Worm (Caenorhabditis elegans) whole organism, L1 larva: ENCODE results near the gene eri-12.

Source experiments
- ces-1 ChIP-seq: fragments of 150-350 bp; optimal IDR thresholded peaks from 2 replicates; lab custom pipeline; 2014; ENCODE audit warnings: missing biosample characterization, missing genetic modification reagents, missing genetic modification characterization
- elt-3 ChIP-seq, 6 experiments: fragments of 150-350 bp in 1 of 6; sonication (generic microtip); optimal IDR thresholded peaks; 2 replicates each; lab custom pipeline; 2017 to 2018; ENCODE audit warnings: missing biosample characterization in 6 of 6, missing genetic modification characterization in 6 of 6, inconsistent platforms in 1 of 6
- lin-13 ChIP-seq: fragments of 150-350 bp; optimal IDR thresholded peaks from 2 replicates; lab custom pipeline; 2014; ENCODE audit warnings: missing biosample characterization, missing genetic modification reagents, missing genetic modification characterization
- lin-39 ChIP-seq: fragments of 150-350 bp; optimal IDR thresholded peaks from 2 replicates; lab custom pipeline; 2014; ENCODE audit warnings: missing biosample characterization, missing genetic modification reagents, missing genetic modification characterization
- mdl-1 ChIP-seq, 2 experiments: fragments of 150-350 bp; optimal IDR thresholded peaks; 2 replicates each; lab custom pipeline; 2014 to 2017; ENCODE audit warnings: missing biosample characterization in 2 of 2, missing genetic modification characterization in 2 of 2, inconsistent platforms in 1 of 2
- nhr-12 ChIP-seq: sonication (generic microtip); optimal IDR thresholded peaks from 2 replicates; lab custom pipeline; 2017; ENCODE audit warnings: missing biosample characterization, missing genetic modification characterization
- snpc-4 ChIP-seq: fragments of 150-350 bp; optimal IDR thresholded peaks from 2 replicates; lab custom pipeline; 2014; ENCODE audit warnings: missing biosample characterization, missing genetic modification characterization
- swsn-7 ChIP-seq: sonication (generic microtip); optimal IDR thresholded peaks from 2 replicates; lab custom pipeline; 2016; ENCODE audit warnings: missing genetic modification characterization, missing compliant biosample characterization

DNA sequence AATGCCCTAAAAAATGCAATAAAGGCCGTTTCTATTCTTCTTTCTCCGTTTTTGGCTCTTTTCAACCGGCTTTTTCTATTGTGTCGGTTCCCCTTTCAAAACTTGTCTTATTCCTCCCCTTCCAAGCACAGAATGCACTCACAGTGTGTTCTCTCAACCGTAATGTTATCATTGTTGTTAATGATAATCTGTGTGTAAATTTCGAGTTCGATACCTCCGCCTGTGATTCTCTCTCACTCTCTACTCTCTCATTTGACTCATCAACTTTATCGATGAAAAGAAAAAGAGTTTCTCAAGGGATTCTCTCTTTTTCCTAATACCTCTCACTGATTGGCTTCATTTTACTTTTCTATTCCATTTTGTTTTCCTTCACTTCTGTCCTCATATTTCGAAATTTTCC, 27.9 kb upstream of the eri-12 start:
- no peak for TF ChIP-seq mdl-1 (tag; optimal IDR thresholded peaks at IDR 0.05; lab: Kevin White, UChicago)
- no peak for TF ChIP-seq nhr-12 (tag; lab: Kevin White, UChicago)
- TF ChIP-seq lin-39, result no peak
- TF ChIP-seq swsn-7, result no peak
- no peak for TF ChIP-seq snpc-4 (tag; lab: Kevin White, UChicago)
- no peak for TF ChIP-seq ces-1 (GFP tag; lab: Kevin White, UChicago)
- no peak for TF ChIP-seq lin-13 (GFP tag; lab: Kevin White, UChicago)
- no peak for TF ChIP-seq elt-3 (tag; optimal IDR thresholded peaks at IDR 0.05; lab: Kevin White, UChicago)
